Worm (Caenorhabditis elegans) whole organism, midembryonic: ENCODE results near the gene egl-18.

Experiments used
- T22C8.4 ChIP-seq: fragments of 200-800 bp; sonication (Bioruptor generic); IDR thresholded peaks from 2 replicates; pipeline ENCODE4 v1.3.6; 2022; ENCODE audit warnings: missing genetic modification characterization, missing compliant biosample characterization
- cog-1 ChIP-seq: sonication (generic microtip); optimal IDR thresholded peaks from 2 replicates; lab custom pipeline; 2016; ENCODE audit warnings: missing genetic modification characterization, missing compliant biosample characterization
- flt-1 ChIP-seq: fragments of 200-800 bp; sonication (Bioruptor generic); IDR thresholded peaks from 2 replicates; pipeline ENCODE4 v1.3.6; 2022; ENCODE audit warnings: missing genetic modification characterization, missing compliant biosample characterization
- klf-2 ChIP-seq: fragments of 200-800 bp; sonication (Bioruptor generic); conservative IDR thresholded peaks from 2 replicates; pipeline ENCODE4 v1.3.6; 2022; ENCODE audit warnings: missing genetic modification reagents, missing genetic modification characterization, missing compliant biosample characterization
- med-1 ChIP-seq: sonication (generic microtip); optimal IDR thresholded peaks from 2 replicates; lab custom pipeline; 2017; ENCODE audit warnings: missing genetic modification characterization, mild to moderate bottlenecking, missing compliant biosample characterization, antibody characterized with exemption, missing genetic modification reagents; ENCODE audit not compliant: insufficient read depth
- ref-1 ChIP-seq: fragments of 200-800 bp; sonication (Bioruptor generic); conservative IDR thresholded peaks from 2 replicates; pipeline ENCODE4 v1.3.6; 2022; ENCODE audit warnings: missing genetic modification reagents, missing genetic modification characterization, missing compliant biosample characterization
- tab-1 ChIP-seq: fragments of 200-800 bp; sonication (Bioruptor generic); IDR thresholded peaks from 2 replicates; pipeline ENCODE4 v1.3.6; 2022; ENCODE audit warnings: missing genetic modification characterization, missing compliant biosample characterization
- ztf-23 ChIP-seq: fragments of 200-800 bp; sonication (Bioruptor generic); IDR thresholded peaks from 2 replicates; pipeline ENCODE4 v1.3.6; 2022; ENCODE audit warnings: missing genetic modification reagents, missing genetic modification characterization, missing compliant biosample characterization
- ztf-29 ChIP-seq: fragments of 200-800 bp; sonication (Bioruptor generic); IDR thresholded peaks from 2 replicates; pipeline ENCODE4 v1.3.6; 2022; ENCODE audit warnings: missing genetic modification reagents, missing genetic modification characterization, missing compliant biosample characterization

DNA sequence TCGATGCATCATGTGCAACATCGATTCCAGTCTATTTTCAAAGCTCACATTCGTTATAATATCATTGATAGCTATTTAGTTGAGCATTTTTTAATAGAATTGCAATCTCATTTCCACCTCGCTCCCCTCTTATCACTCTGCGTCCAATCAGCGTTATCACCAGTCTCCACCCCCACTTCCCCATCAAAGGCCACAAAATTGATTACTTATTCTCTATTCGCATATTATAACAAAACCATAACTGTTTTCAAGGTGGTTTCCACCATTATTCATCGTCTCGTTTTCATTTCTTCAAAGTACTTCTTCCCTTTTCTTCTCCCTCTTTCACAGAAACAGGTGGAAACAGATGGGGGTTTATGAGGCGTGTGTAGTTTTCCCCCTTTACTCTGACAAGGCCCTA is 9.5 kb upstream of the egl-18 start:
- TF ChIP-seq T22C8.4 (GFP tag; lab: Robert Waterston, UW) (no peak), med-1 (GFP tag; lab: Kevin White, UChicago) (no peak), flt-1 (GFP tag; lab: Robert Waterston, UW) (no peak), klf-2 (GFP tag; lab: Robert Waterston, UW) (no peak), ztf-23 (GFP tag; lab: Robert Waterston, UW) (no peak), cog-1 (tag; lab: Kevin White, UChicago) (no peak), tab-1 (GFP tag; lab: Robert Waterston, UW) (no peak), ztf-29 (no peak), ref-1 (GFP tag; lab: Robert Waterston, UW) (no peak)
